Worm (Caenorhabditis elegans) whole organism, dauer: ENCODE data around the gene wsp-1.

Experiments
- unc-62 ChIP-seq: sonication (generic microtip); optimal IDR thresholded peaks from 2 replicates; lab custom pipeline; 2017; ENCODE audit warnings: missing biosample characterization, missing genetic modification reagents, missing genetic modification characterization

Gene wsp-1

ce11 chrIV:8175686-8176532 is 22.8 kb downstream of the wsp-1 start, which contains the start of gene pct-1:
TSS of gene pct-1 (plus strand) at chrIV:8176482.
- TF ChIP-seq unc-62: no peak

DNA sequence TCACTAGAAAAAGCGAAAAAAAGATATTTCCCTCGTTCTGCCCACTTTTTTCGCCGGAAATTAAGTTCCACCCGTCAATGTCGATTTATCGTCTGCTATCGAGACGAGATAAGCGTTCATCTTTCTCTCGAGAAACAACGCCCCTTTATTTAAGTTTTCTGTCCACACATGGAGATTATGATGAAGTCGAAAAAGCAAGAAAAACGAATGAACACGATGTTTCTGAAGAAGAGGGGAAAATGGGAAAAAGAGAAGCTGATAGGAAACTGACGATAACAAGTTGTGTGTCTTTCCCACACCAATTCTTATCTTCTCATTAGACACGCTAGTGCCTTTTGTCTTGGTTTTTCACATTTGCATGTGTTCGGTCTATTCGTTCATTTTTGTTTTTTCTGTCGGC is 24.0 kb downstream of the wsp-1 start:
- no peak for TF ChIP-seq unc-62

DNA sequence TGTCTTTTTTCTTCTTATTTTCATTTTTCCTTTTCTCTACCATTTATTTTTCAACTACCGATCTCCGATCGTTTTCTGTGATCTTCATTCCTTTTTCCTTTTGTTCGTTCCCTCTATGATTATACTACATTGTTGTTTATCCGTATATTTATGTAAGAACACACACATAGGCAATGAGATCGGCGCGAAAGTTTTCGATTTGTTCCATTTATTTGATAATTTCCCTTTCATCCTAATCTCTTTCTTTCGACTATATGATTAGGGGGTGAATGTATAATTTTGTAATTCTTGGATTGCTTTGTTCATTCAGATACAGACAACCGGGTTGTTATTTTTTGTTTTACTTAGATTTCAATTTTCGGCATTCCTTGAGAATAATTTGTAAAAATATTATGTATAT is 25.1 kb downstream of the wsp-1 start:
- no peak for TF ChIP-seq unc-62

ce11 chrIV:8171376-8171775 is 27.4 kb downstream of the wsp-1 start:
- no peak for TF ChIP-seq unc-62

DNA sequence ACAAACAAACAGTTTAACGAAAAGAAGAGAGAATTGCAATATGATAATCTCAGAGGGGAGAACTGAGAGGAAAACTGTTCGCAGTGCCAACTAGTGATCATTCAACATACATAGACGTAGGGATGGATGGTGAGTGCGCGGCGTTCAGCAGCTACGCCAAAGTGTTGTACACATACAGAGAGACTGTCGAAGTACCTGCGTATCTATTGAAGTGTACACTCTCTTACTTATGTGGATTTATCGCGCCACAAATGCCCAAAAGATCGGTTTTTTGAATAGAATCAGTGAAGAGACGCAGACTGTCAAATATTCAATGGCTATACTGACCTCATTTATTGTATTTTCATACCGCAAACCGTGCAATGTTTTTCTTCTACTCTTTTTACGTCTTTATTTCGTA is 28.5 kb downstream of the wsp-1 start:
- TF ChIP-seq unc-62: no peak

- TF ChIP-seq unc-62: no peak
Measured at ce11 chrIV:8169674-8170073, 29.1 kb downstream of the wsp-1 start, which contains the start of gene C07G1.15. TSS of gene C07G1.15 (plus strand) at chrIV:8169974.

DNA sequence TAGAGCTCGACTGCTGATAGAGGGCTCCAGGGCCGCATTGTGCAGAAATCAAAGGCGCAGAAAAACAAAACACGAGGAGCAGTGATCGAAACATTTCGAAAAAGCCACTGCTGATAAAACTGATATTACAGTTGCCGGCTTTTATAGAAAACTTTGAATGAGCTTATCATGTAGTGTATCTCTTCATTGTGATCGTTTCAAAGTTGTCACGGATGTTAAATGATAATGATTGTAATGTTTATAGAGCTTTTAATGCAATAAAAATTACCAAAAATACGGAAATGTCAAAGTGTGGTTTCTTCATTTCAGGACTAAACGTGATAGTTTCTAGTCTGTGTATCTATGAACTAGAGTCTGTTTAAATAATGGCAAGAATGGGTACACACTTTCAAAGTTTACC is 30.1 kb downstream of the wsp-1 start, which contains the start of gene clec-52:
TSS of gene clec-52 (minus strand) at position 101 of the 400 bp plus-strand sequence.
- TF ChIP-seq unc-62: no peak

DNA sequence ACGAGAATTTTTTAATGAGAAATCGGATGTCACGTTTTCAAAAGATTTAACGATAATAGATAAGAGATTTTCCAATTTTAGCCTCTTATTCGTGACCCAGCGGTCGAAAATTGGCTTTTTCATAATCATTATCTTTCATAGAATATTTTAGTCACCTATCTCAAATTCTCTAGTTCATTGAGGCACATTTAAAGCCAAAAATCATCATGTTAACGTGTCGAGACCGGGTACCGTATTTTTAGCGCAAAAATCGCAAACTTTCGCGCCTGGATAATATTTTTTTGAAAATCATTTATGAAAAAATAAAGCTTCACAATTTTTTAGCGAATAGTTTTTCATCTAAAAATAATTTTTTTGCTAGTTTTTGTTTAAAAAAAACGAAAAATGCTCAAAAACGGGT is 32.8 kb downstream of the wsp-1 start, which contains the start of gene B0218.7:
TSS of gene B0218.7 (minus strand) at position 101 of the 400 bp plus-strand sequence.
- TF ChIP-seq unc-62: no peak

- no peak for TF ChIP-seq unc-62
Measured at ce11 chrIV:8164515-8164914, 34.2 kb downstream of the wsp-1 start.

ce11 chrIV:8163687-8164086 is 35.1 kb downstream of the wsp-1 start, which contains the start of gene clec-51:
TSS of gene clec-51 (minus strand) at chrIV:8163800.
- no peak for TF ChIP-seq unc-62

DNA sequence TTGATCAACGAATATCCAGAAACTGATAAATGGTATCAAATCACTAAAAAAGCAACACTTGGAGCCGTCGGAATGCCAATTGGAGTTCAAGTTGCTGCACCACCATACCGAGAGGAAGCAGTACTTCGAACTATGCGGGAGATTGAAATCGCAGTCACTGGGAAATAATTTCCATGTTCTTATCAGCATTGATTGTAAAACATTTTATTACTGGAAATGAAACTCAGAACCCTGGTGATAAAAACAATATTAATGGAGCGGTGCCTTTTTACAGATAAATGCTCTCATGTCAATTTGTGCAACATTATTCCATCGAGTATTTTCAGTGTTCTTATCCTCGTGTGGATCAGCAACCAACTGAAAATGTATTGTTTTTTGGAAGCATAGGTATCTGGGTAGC is 37.0 kb downstream of the wsp-1 start:
- no peak for TF ChIP-seq unc-62

DNA sequence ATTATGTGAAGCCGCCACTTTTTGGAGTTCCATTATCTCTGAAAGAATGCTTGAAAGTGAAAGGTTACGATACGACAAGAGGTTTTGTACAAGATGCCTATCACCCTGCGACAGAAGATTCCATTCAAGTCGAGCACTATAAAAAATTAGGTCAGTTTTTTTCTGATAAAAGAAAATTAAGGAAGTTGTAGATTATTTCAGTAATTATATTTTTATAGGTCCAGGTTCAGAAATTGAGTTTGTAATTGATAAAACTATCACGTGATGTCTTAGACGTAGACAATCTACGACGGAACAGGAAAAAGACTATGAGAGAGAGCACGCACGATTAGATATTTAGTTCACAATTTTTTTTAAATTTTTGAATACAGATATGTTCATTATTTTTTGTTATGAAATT is 38.8 kb downstream of the wsp-1 start:
- no peak for TF ChIP-seq unc-62

ce11 chrIV:8159087-8159486 is 39.7 kb downstream of the wsp-1 start, which contains the start of gene faah-1:
TSS of gene faah-1 (plus strand) at chrIV:8159387.
- TF ChIP-seq unc-62: no peak

- no peak for TF ChIP-seq unc-62
Measured at ce11 chrIV:8157161-8157560, 41.6 kb downstream of the wsp-1 start, which contains the start of gene B0218.5. TSS of gene B0218.5 (minus strand) at chrIV:8157261.

ce11 chrIV:8154966-8155365 is 43.8 kb downstream of the wsp-1 start:
- no peak for TF ChIP-seq unc-62

DNA sequence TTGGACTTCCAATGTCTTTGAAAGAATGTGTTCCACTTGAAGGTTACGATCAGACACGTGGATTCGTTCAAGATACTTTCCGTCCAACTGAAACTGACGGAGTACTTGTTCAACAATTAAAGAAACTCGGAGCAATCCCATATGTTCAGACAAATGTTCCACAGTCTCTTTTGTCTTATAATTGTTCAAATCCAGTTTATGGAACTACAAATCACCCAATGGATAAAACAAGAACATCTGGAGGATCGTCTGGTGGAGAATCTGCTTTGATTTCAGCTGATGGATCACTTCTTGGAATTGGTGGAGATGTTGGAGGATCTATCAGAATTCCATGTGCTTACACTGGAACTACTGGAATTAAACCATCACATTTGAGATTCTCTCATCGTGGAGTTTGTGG is 45.6 kb downstream of the wsp-1 start:
- TF ChIP-seq unc-62: no peak

DNA sequence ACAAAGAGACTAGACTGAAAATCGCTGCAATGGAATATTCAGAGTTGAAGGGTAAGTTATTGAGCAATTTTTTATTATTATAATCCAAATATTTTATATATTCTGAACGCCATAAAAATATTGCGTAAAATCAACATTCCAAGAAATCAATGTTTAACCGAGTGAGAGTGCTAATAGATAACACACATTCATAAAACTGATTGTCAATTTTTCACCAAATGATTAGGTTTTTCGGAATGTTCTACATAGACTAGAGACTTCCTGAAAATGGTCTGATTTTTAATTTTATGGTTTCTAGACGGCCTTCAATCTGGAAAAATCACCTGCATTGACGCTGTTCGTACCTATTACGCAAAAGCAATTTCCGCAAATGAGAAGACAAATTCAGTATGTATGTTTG is 46.1 kb downstream of the wsp-1 start:
- TF ChIP-seq unc-62: no peak

DNA sequence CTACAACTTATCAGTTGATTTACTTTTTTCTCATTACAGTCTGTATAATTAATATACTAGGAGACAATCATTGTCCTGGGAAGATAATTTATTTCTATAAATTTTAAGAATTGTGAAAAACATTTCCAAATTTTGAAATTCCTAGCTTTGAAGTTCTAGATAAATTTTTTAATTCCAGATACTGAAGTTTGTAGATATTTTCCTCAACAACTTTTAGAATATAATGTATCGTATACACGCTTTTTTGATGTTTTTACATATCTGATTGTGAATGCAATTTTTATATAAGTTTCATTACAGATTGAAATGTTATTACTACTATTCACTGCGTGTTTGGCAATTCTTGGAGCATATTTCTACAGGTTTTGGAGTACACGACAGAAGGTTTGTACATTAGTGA is 46.6 kb downstream of the wsp-1 start, which contains the start of gene faah-2:
TSS of gene faah-2 (plus strand) at position 301 of the 400 bp plus-strand sequence.
- no peak for TF ChIP-seq unc-62
